Worm (Caenorhabditis elegans): ENCODE results near the gene spl-2.

The spl-2 gene

DNA sequence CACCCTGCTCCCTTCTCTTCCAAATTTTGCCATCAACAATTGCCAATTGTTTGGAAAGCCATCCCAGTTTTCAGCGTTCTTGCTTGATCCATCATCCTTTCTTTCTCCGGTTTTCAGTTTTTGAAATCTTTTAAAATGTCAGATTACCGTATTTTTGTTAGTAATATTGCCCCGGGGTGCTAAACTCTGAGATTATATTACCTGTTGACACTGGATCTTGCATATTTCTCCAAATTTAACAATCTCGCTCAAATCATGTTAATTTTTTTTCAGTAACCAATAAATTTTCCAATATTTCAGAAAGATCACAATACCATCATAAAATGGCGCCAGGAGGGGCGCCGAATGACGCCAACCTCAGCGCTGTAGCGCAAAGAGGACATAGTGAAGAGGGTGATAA is 34.2 kb downstream of the spl-2 start, which contains the start of gene F21C10.7:
Gene F21C10.7 (plus strand): TSS at position 301 of the 400 bp plus-strand sequence.
- TF ChIP-seq hlh-1 (tag; optimal IDR thresholded peaks at IDR 0.05): no peak
- no peak for TF ChIP-seq unc-39 (tag; optimal IDR thresholded peaks at IDR 0.05)
- no peak for TF ChIP-seq cnd-1 (tag; optimal IDR thresholded peaks at IDR 0.05)
- TF ChIP-seq blmp-1 (tag; optimal IDR thresholded peaks at IDR 0.05): no peak
- TF ChIP-seq nhr-76 (tag; optimal IDR thresholded peaks at IDR 0.05): no peak
- TF ChIP-seq elt-3 (tag; optimal IDR thresholded peaks at IDR 0.05): no peak
- TF ChIP-seq sem-2 (GFP tag; optimal IDR thresholded peaks at IDR 0.05): no peak
- no peak for TF ChIP-seq nhr-237 (tag; optimal IDR thresholded peaks at IDR 0.05)
- no peak for TF ChIP-seq sptf-1 (tag; optimal IDR thresholded peaks at IDR 0.05)
- TF ChIP-seq mab-5 (tag; optimal IDR thresholded peaks at IDR 0.05): no peak
- TF ChIP-seq pha-4 (tag; optimal IDR thresholded peaks at IDR 0.05): no peak
- no peak for TF ChIP-seq mls-2 (tag; optimal IDR thresholded peaks at IDR 0.05)
- no peak for TF ChIP-seq bed-3 (GFP tag; optimal IDR thresholded peaks at IDR 0.05)
- no peak for TF ChIP-seq ham-2 (GFP tag; optimal IDR thresholded peaks at IDR 0.05)
- no peak for TF ChIP-seq ceh-43 (GFP tag; optimal IDR thresholded peaks at IDR 0.05)
- TF ChIP-seq nhr-2 (tag; optimal IDR thresholded peaks at IDR 0.05): no peak
- TF ChIP-seq ces-1 (GFP tag; optimal IDR thresholded peaks at IDR 0.05): no peak
- no peak for TF ChIP-seq nhr-12 (tag; optimal IDR thresholded peaks at IDR 0.05)
- TF ChIP-seq ztf-11 (tag; optimal IDR thresholded peaks at IDR 0.05): no peak
- no peak for TF ChIP-seq unc-120 (tag; optimal IDR thresholded peaks at IDR 0.05; ENCODE audit: poor library complexity, severe bottlenecking)

DNA sequence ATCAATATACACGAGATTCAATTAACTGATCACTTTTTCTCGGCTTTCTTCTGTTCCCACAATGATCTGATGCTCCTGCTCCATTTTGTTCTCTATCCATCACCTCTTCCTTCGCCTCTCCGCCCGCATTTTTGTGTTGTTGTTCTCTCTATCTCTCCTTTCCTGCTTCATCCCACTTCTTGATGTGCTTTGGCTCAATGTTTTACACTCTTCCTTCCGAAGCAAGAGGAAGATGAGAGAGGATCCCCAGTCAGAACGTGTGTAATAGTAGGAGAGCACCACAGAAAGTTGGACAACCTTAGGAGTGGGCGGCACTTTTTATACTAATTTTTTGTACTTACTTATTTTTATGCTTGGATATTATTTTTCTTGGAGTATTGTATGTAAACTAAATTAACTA is 34.7 kb downstream of the spl-2 start:
- TF ChIP-seq unc-120 (tag; optimal IDR thresholded peaks at IDR 0.05; ENCODE audit: poor library complexity, severe bottlenecking) (peak; percentile 97), ztf-11 (tag; optimal IDR thresholded peaks at IDR 0.05) (no peak), hlh-1 (tag; optimal IDR thresholded peaks at IDR 0.05) (peak; percentile 43)

DNA sequence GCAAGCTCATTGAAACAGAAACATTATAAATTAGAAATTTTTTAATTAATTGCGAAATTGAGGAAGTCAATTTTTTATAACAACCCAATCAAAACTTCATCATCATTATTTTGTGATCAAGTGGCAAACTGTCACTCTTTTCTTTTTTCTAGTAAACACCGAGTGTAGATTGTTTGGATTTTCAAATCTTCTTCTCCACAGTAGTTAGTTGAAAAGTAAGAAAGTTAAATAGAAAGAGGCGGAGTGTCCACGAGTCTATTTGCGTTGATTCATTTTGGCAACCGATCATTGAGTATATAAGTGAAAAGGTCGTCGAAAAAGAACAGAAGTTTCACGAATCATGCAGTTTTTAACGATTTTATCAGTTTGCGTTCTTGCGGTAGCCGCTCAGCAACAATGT is 37.4 kb downstream of the spl-2 start, which contains the start of gene pqn-31:
Gene pqn-31 (plus strand): TSS at position 301 of the 400 bp plus-strand sequence.
- TF ChIP-seq ham-2 (GFP tag; optimal IDR thresholded peaks at IDR 0.05) (no peak), elt-1 (tag; optimal IDR thresholded peaks at IDR 0.05; ENCODE audit: borderline replicate concordance, insufficient read depth) (no peak), ztf-11 (tag; optimal IDR thresholded peaks at IDR 0.05) (no peak), hlh-1 (tag; optimal IDR thresholded peaks at IDR 0.05) (no peak), ceh-39 (tag; optimal IDR thresholded peaks at IDR 0.05) (no peak), elt-3 (tag; optimal IDR thresholded peaks at IDR 0.05) (no peak), ceh-83 (GFP tag; optimal IDR thresholded peaks at IDR 0.05) (no peak), M03D4.4 (tag; optimal IDR thresholded peaks at IDR 0.05) (no peak), sem-2 (GFP tag; optimal IDR thresholded peaks at IDR 0.05) (no peak), zip-8 (tag; optimal IDR thresholded peaks at IDR 0.05) (no peak), bed-3 (GFP tag; optimal IDR thresholded peaks at IDR 0.05) (no peak), drap-1 (GFP tag; optimal IDR thresholded peaks at IDR 0.05) (no peak), ceh-43 (GFP tag; optimal IDR thresholded peaks at IDR 0.05) (no peak), unc-120 (tag; optimal IDR thresholded peaks at IDR 0.05; ENCODE audit: poor library complexity, severe bottlenecking) (no peak), flh-1 (GFP tag; optimal IDR thresholded peaks at IDR 0.05) (no peak), nhr-2 (tag; optimal IDR thresholded peaks at IDR 0.05) (no peak), nhr-76 (tag; optimal IDR thresholded peaks at IDR 0.05) (no peak), mep-1 (tag; optimal IDR thresholded peaks at IDR 0.05) (no peak), snpc-4 (tag; optimal IDR thresholded peaks at IDR 0.05) (no peak)

DNA sequence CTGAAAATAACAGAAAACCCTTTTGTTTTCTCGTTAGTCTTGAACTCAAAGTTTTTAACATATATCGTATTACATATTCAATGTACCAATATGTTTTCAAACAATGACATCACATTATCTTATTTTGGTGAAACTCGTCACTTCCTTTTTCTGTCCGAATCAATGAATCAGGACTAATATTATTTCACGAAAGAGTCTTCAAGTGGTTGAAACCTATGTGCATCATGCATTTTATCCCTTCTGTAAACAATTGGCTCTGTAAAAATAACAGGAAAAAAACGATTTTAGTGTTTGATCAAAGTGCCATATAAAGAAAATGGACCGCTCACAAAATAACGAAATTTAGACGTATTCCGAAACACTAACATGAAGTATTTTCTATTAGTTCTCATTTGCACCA is 38.5 kb downstream of the spl-2 start, which contains the start of gene F21C10.18:
Gene F21C10.18 (plus strand): TSS at position 301 of the 400 bp plus-strand sequence.
- TF ChIP-seq M03D4.4 (tag; optimal IDR thresholded peaks at IDR 0.05) (no peak), bed-3 (GFP tag; optimal IDR thresholded peaks at IDR 0.05) (no peak), nhr-28 (tag; optimal IDR thresholded peaks at IDR 0.05) (no peak), nhr-237 (tag; optimal IDR thresholded peaks at IDR 0.05) (no peak), mls-2 (tag; optimal IDR thresholded peaks at IDR 0.05) (no peak), flh-1 (GFP tag; optimal IDR thresholded peaks at IDR 0.05) (no peak), lin-13 (tag; optimal IDR thresholded peaks at IDR 0.05) (no peak), cnd-1 (tag; optimal IDR thresholded peaks at IDR 0.05) (no peak), nhr-12 (tag; optimal IDR thresholded peaks at IDR 0.05) (no peak), lsy-2 (tag; optimal IDR thresholded peaks at IDR 0.05) (no peak)

DNA sequence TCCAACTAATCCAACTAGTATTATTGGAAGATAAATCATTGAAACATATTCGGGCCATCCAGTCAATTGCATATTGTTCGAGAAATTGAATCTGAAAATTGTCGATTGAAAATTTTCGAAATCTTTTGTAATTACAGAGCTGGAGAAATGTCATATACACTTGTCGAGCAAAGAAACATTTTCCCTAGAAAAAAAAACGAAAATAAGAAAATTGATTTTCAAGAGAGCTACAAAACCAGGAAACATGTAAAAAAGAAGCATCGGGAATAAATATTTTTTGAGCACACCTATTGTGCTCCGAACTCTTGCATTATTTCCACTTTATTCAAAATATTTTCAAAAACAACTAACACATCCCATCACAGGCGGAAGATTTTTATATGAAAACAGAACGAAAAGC is 45.6 kb downstream of the spl-2 start, which contains the start of gene frpr-6:
Gene frpr-6 (minus strand): TSS at position 101 of the 400 bp plus-strand sequence.
- TF ChIP-seq unc-62 (GFP tag; optimal IDR thresholded peaks at IDR 0.05) (no peak), nhr-237 (tag; optimal IDR thresholded peaks at IDR 0.05) (no peak), ceh-43 (GFP tag; optimal IDR thresholded peaks at IDR 0.05) (no peak), lsy-2 (tag; optimal IDR thresholded peaks at IDR 0.05) (no peak), pha-4 (tag; optimal IDR thresholded peaks at IDR 0.05) (no peak)
